Fruit fly (Drosophila melanogaster) whole organism, wandering third instar larva: ENCODE measurements around the gene CG7024.

Source experiments
- Abd-B ChIP-seq: fragments of >200 bp; optimal IDR thresholded peaks from 2 replicates; lab custom pipeline; 2017; ENCODE audit warnings: missing biosample characterization, missing genetic modification characterization
- CG9705 ChIP-seq: fragments of 200-800 bp; sonication (Bioruptor generic); optimal IDR thresholded peaks from 2 replicates; lab custom pipeline; 2018; ENCODE audit warnings: missing biosample characterization, mild to moderate bottlenecking, missing genetic modification characterization
- Dfd ChIP-seq: fragments of >200 bp; optimal IDR thresholded peaks from 2 replicates; lab custom pipeline; 2017; ENCODE audit warnings: missing biosample characterization, missing genetic modification characterization
- Mio ChIP-seq: sonication (Bioruptor generic); optimal IDR thresholded peaks from 2 replicates; lab custom pipeline; 2016; ENCODE audit warnings: missing biosample characterization, missing genetic modification characterization
- OdsH ChIP-seq: fragments of 200-800 bp; sonication (Bioruptor generic); optimal IDR thresholded peaks from 2 replicates; lab custom pipeline; 2016; ENCODE audit warnings: missing biosample characterization, mild to moderate bottlenecking, missing genetic modification characterization
- br ChIP-seq: fragments of 200-800 bp; sonication (Bioruptor generic); optimal IDR thresholded peaks from 2 replicates; lab custom pipeline; 2016; ENCODE audit warnings: missing biosample characterization, missing genetic modification characterization
- h ChIP-seq: fragments of 200-800 bp; sonication (Bioruptor generic); optimal IDR thresholded peaks from 3 replicates; lab custom pipeline; 2016; ENCODE audit warnings: missing biosample characterization, mild to moderate bottlenecking, missing genetic modification characterization
- pan ChIP-seq: fragments of >200 bp; optimal IDR thresholded peaks from 2 replicates; lab custom pipeline; 2017
- sage ChIP-seq: fragments of 200-800 bp; sonication (Bioruptor generic); optimal IDR thresholded peaks from 2 replicates; lab custom pipeline; 2016; ENCODE audit warnings: missing biosample characterization, mild to moderate bottlenecking, missing genetic modification characterization
- sv ChIP-seq: fragments of 200-800 bp; sonication (Bioruptor generic); optimal IDR thresholded peaks from 3 replicates; lab custom pipeline; 2016; ENCODE audit warnings: missing biosample characterization, missing genetic modification characterization
- tai ChIP-seq: sonication (Bioruptor generic); optimal IDR thresholded peaks from 2 replicates; lab custom pipeline; 2016; ENCODE audit warnings: missing biosample characterization, missing genetic modification characterization
- usp ChIP-seq: fragments of >200 bp; optimal IDR thresholded peaks from 2 replicates; lab custom pipeline; 2017; ENCODE audit warnings: missing biosample characterization, missing genetic modification characterization

dm6 chrX:4671194-4671626 lies 33.9 kb upstream of the CG7024 start:
- TF ChIP-seq Mio (GFP tag; lab: Kevin White, UChicago), result no peak
- TF ChIP-seq tai (GFP tag; lab: Kevin White, UChicago), result no peak
- no peak for TF ChIP-seq Dfd (GFP tag; lab: Kevin White, UChicago)
- TF ChIP-seq usp (GFP tag; lab: Kevin White, UChicago), result no peak
- TF ChIP-seq h, result no peak
- no peak for TF ChIP-seq pan (lab: Kevin White, UChicago)
- TF ChIP-seq sage (GFP tag; lab: Kevin White, UChicago), result no peak
- TF ChIP-seq sv, result no peak
- TF ChIP-seq Abd-B (GFP tag; lab: Kevin White, UChicago), result no peak
- no peak for TF ChIP-seq br
- TF ChIP-seq OdsH (GFP tag; lab: Kevin White, UChicago), result no peak
- no peak for TF ChIP-seq CG9705 (GFP tag; lab: Kevin White, UChicago)
